Worm (Caenorhabditis elegans) whole organism, L4/young adult: ENCODE measurements around the gene T16H12.2.
A peak's percentile ranks its signal among the peaks of the same experiment; 100 is the strongest.

Experiments
- W03F9.2 ChIP-seq: fragments of 150-350 bp; optimal IDR thresholded peaks from 2 replicates; lab custom pipeline; 2014; ENCODE audit warnings: missing biosample characterization, missing genetic modification characterization
- dao-5 ChIP-seq: sonication (generic microtip); optimal IDR thresholded peaks from 2 replicates; lab custom pipeline; 2016; ENCODE audit warnings: missing genotype, missing genetic modification characterization, moderate library complexity, missing compliant biosample characterization
- him-1 ChIP-seq: sonication (generic microtip); optimal IDR thresholded peaks from 2 replicates; lab custom pipeline; 2016; ENCODE audit warnings: missing genotype, missing genetic modification reagents, missing genetic modification characterization, missing compliant biosample characterization

Gene T16H12.2

ce11 chrIII:10078784-10079183, 7.3 kb upstream of the T16H12.2 start:
- TF ChIP-seq dao-5 (tag; lab: Kevin White, UChicago) (no peak), W03F9.2 (tag; lab: Kevin White, UChicago) (no peak), him-1 (tag; lab: Kevin White, UChicago) (no peak)

- TF ChIP-seq him-1 (tag; lab: Kevin White, UChicago) (no peak), W03F9.2 (tag; lab: Kevin White, UChicago) (no peak), dao-5 (tag; lab: Kevin White, UChicago) (no peak)
Measured at ce11 chrIII:10083242-10083641, 2.8 kb upstream of the T16H12.2 start, which contains the start of gene T16H12.3. TSS of gene T16H12.3 (minus strand) at chrIII:10083292.

ce11 chrIII:10085103-10085502, 980 bp upstream of the T16H12.2 start, which contains the start of gene T16H12.13:
TSS of gene T16H12.13 (plus strand) at chrIII:10085403.
- no peak for TF ChIP-seq W03F9.2 (tag; lab: Kevin White, UChicago)
- TF ChIP-seq him-1 (tag; lab: Kevin White, UChicago): no peak
- no peak for TF ChIP-seq dao-5 (tag; lab: Kevin White, UChicago)

ce11 chrIII:10085574-10085973, 509 bp upstream of the T16H12.2 start:
- TF ChIP-seq him-1 (tag; lab: Kevin White, UChicago) (no peak), W03F9.2 (tag; lab: Kevin White, UChicago) (no peak), dao-5 (tag; lab: Kevin White, UChicago) (no peak)

ce11 chrIII:10088508-10088981, 2.5 kb downstream of the T16H12.2 start, which contains the start of gene hal-2:
TSS of gene hal-2 (minus strand) at chrIII:10088931.
- TF ChIP-seq him-1 (tag; lab: Kevin White, UChicago) (no peak), dao-5 (tag; lab: Kevin White, UChicago) (no peak), W03F9.2 (tag; lab: Kevin White, UChicago) (no peak)

ce11 chrIII:10090685-10091084, 4.6 kb downstream of the T16H12.2 start, which contains the start of gene gtf-2H2C:
TSS of gene gtf-2H2C (minus strand) at chrIII:10090785.
- TF ChIP-seq dao-5 (tag; lab: Kevin White, UChicago) (no peak), W03F9.2 (tag; lab: Kevin White, UChicago) (no peak), him-1 (tag; lab: Kevin White, UChicago) (no peak)

- no peak for TF ChIP-seq dao-5 (tag; lab: Kevin White, UChicago)
- TF ChIP-seq W03F9.2 (tag; lab: Kevin White, UChicago): no peak
- TF ChIP-seq him-1 (tag; lab: Kevin White, UChicago): no peak
Measured at ce11 chrIII:10093093-10093492, 7.0 kb downstream of the T16H12.2 start.

ce11 chrIII:10094538-10094937, 8.5 kb downstream of the T16H12.2 start:
- TF ChIP-seq him-1 (tag; lab: Kevin White, UChicago) (no peak), W03F9.2 (tag; lab: Kevin White, UChicago) (no peak), dao-5 (tag; lab: Kevin White, UChicago) (no peak)

- no peak for TF ChIP-seq W03F9.2 (tag; lab: Kevin White, UChicago)
Measured at ce11 chrIII:10095377-10095776, 9.3 kb downstream of the T16H12.2 start.

- TF ChIP-seq W03F9.2 (tag; lab: Kevin White, UChicago) (peak; percentile 66), dao-5 (tag; lab: Kevin White, UChicago) (no peak), him-1 (tag; lab: Kevin White, UChicago) (peak; percentile 39)
Measured at ce11 chrIII:10096525-10096972, 10.5 kb downstream of the T16H12.2 start.

ce11 chrIII:10097981-10098380, 11.9 kb downstream of the T16H12.2 start, which contains the start of gene spop-1:
TSS of gene spop-1 (minus strand) at chrIII:10098081.
- TF ChIP-seq dao-5 (tag; lab: Kevin White, UChicago): no peak
- TF ChIP-seq him-1 (tag; lab: Kevin White, UChicago): no peak
- TF ChIP-seq W03F9.2 (tag; lab: Kevin White, UChicago): no peak

ce11 chrIII:10101352-10101751, 15.3 kb downstream of the T16H12.2 start, which contains the start of gene kel-10:
TSS of gene kel-10 (minus strand) at chrIII:10101452.
- no peak for TF ChIP-seq dao-5 (tag; lab: Kevin White, UChicago)
- TF ChIP-seq W03F9.2 (tag; lab: Kevin White, UChicago): no peak
- no peak for TF ChIP-seq him-1 (tag; lab: Kevin White, UChicago)

- TF ChIP-seq him-1 (tag; lab: Kevin White, UChicago): no peak
- TF ChIP-seq W03F9.2 (tag; lab: Kevin White, UChicago): no peak
- TF ChIP-seq dao-5 (tag; lab: Kevin White, UChicago): no peak
Measured at ce11 chrIII:10106390-10106789, 20.3 kb downstream of the T16H12.2 start, which contains the start of gene srt-55. TSS of gene srt-55 (minus strand) at chrIII:10106490.

- TF ChIP-seq dao-5 (tag; lab: Kevin White, UChicago) (no peak), W03F9.2 (tag; lab: Kevin White, UChicago) (no peak), him-1 (tag; lab: Kevin White, UChicago) (no peak)
Measured at ce11 chrIII:10108995-10109394, 22.9 kb downstream of the T16H12.2 start, which contains the start of gene T16H12.9. TSS of gene T16H12.9 (plus strand) at chrIII:10109295.
